Worm (Caenorhabditis elegans): ENCODE data around the gene ceh-30.

ce11 chrX:3102165-3102564 is 38.8 kb downstream of the ceh-30 start, which contains the start of gene ztf-13:
- TF ChIP-seq madf-3 (GFP tag; IDR thresholded peaks at IDR 0.05) (no peak), ama-1 (optimal IDR thresholded peaks at IDR 0.05) (no peak), ama-1 (GFP tag; optimal IDR thresholded peaks at IDR 0.05) (no peak), attf-6 (GFP tag; IDR thresholded peaks at IDR 0.05) (no peak), ekl-4 (GFP tag; IDR thresholded peaks at IDR 0.05) (no peak), somi-1 (GFP tag; optimal IDR thresholded peaks at IDR 0.05) (no peak), B0336.3 (GFP tag; IDR thresholded peaks at IDR 0.05) (no peak), F33H1.4 (GFP tag; IDR thresholded peaks at IDR 0.05) (no peak), ztf-22 (GFP tag; optimal IDR thresholded peaks at IDR 0.05) (no peak), unc-130 (GFP tag; optimal IDR thresholded peaks at IDR 0.05) (no peak)

All from whole organism, young adult.